Fruit fly (Drosophila melanogaster) ovary, adult (tissue): ENCODE measurements around the gene eIF2alpha.

Experiments used
- CG17801 ChIP-seq: fragments of 200-800 bp; optimal IDR thresholded peaks from 2 replicates; lab custom pipeline; 2019; ENCODE audit warnings: missing biosample characterization, mild to moderate bottlenecking, missing genetic modification characterization, moderate library complexity; ENCODE audit not compliant: partially characterized antibody

eIF2alpha gene

DNA sequence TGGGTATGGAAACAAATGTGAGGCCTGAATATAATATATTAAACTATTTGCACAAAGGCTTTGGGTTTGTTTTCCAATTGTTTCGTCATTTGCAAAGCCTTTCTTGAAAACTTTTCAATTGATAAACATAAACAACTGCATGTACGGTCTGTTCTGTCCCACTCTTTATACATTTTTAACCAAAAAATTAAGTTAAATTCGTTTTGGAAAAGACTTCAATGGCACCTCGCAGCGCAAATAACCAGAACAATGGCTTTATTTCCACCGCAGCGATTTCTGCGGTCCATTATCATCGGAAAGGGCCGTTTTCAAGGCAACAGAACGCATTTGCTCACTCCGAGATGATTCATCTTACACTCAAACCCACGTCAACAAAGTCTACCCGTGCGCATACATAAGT is 25.9 kb downstream of the eIF2alpha start:
- TF ChIP-seq CG17801 (GFP tag; lab: Kevin White, UChicago) = no peak

DNA sequence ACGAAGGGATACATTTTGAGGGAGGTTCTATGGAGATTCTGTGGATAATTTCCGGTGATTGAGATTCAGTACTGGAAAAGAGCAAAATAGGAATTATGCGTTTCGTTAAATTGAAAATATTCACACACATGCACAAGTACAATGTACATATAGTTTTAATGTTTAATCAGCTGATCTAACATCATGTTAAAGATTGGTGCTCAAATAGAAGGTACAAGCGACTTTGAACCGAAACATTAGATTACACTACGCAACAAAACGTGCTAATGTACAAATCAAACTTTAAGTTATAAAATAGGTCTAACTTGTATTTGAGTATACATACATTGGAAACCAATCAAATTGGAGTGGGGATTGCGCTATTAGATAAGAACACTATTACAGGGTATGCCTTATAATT is 26.7 kb downstream of the eIF2alpha start:
- no peak for TF ChIP-seq CG17801 (GFP tag; lab: Kevin White, UChicago)

DNA sequence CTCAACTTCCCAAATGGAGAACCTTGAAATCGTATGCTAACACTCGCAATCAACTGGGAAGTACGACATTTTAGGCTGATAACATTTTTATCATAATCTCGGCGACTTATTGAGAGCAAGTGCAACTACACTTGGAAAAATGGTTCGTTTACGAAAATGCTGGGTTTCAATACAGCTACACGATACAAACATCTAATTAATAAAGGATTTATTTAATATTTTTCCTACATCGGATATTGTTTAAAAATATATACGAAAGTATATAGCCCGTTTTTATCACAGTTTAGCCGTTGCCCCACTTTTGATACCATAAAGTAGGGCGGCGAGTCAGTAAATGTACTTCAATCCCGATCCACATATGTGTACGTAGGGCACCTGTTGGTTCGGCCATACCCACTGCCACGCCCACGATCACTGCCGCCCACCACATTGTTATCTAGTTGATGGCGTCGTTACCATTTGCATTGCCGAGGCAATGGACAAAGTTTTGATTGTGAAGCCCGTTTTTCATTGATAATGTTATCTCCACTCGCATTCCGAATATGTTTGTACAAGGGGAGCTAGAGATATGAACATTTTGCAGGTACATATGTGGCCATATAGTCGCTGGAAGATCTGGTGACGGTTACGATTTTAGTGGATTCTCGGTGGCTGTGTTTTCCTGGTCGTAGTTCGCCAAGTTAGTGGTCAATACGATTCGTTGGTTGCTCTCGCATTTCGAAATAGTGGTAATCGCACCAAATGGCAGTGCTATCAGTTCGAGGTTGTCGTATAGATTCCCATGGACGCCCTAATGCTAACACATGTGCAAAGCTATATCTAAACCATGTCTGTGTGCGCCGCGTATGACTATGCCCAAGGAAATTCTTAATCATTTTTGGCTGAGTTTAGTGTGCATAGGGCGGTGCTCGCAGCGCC is 32.1 kb downstream of the eIF2alpha start, which contains the start of gene Traf-like:
Gene Traf-like, plus strand, starts transcription at position 596 of the 918 bp plus-strand sequence.
- TF ChIP-seq CG17801 (GFP tag; lab: Kevin White, UChicago) = no peak

DNA sequence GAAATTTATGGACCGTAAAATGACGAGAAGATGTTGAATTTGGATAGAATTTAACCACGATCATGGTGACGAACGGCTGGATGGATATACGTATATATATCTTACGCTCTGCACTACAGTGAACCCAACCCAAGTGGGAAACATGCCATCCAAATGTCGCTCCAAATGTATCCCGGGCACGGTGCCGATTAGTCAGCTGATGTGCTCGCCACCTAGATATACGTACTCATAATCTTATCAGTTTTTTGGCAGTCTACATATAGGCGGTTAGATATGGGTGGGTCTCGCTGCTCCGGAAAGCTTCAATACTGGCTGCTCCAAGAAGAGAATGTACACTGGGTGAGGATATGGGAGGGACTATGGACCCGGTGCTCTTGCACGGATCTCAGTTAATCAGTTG is 40.7 kb downstream of the eIF2alpha start:
- TF ChIP-seq CG17801 (GFP tag; lab: Kevin White, UChicago) = no peak

DNA sequence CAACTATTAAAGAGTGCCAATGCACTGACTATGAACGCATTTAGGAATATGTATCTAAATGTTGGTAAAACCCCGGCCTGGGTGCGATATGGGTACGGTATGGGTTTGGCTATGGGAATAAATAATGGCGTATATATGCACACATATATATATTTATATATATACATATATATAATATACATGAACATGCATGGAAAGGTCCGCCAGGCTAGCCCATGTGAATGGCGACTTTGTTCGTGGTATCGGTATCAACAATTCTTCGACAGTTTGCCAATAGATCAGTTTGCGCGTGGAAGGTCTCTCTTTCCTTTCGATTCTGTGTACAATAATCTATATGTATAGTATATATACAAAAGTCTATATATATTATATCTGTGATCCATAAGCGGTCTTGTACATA is 41.6 kb downstream of the eIF2alpha start, which contains the start of gene CG4301:
Gene CG4301, plus strand, starts transcription at position 301 of the 400 bp plus-strand sequence.
- no peak for TF ChIP-seq CG17801 (GFP tag; lab: Kevin White, UChicago)

DNA sequence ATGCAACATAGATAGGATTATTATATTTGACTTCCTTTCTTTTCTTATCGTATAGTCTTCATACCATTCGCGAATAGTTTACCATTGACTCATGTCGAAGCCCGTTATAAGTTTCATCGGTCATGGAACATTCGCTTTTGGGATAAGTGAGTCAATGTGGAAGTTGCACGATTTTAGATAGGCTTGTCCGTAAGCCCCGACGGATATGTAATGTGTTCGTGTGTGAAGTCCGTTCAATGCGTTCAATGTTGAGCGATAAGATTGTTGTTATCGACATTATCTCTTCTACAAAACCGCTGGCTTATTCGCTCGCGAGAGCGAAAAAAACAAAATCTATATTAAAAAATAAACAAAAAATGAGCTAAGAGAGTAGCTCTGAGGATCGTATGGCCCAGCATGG is 42.0 kb downstream of the eIF2alpha start, which contains the start of gene CG9981:
Gene CG9981, minus strand, starts transcription at position 320 of the 400 bp plus-strand sequence.
- TF ChIP-seq CG17801 (GFP tag; lab: Kevin White, UChicago) = no peak

DNA sequence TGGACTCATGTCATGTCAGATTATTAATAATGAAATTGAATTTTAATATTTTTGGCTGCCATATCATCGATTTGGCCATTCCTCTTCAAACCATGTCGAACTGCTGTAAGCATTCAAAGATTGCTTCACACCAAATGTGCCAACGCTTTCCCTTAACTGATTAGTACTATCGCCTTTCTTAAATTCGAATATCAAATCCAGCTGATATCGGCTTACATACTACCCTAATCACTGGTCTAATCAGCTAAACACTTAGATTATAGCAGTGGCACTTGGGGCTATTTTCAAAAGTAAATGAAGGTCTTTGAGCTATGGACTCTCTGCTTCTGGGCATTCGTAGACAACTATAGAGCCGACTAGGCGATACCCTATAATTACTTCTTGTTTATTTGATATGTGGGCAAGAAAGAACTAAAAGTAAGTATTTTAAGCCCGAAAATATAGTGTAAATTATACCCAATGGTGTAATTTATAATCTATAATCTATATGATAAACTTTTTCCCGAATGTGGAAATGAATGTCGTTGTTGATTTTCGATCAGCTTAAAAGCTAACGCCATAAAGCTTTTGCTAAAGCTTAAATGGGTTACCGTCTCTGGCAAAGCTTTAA is 42.9 kb downstream of the eIF2alpha start:
- peak; percentile 74 for TF ChIP-seq CG17801 (GFP tag; lab: Kevin White, UChicago)
